Worm (Caenorhabditis elegans) whole organism, mixed stage, embryonic: ENCODE data around the gene cpg-18.

Experiments used
- M03D4.4 ChIP-seq: sonication (generic microtip); optimal IDR thresholded peaks from 2 replicates; lab custom pipeline; 2017; ENCODE audit warnings: mild to moderate bottlenecking, missing genetic modification characterization, missing compliant biosample characterization
- bed-3 ChIP-seq: fragments of 200-800 bp; sonication (Bioruptor generic); optimal IDR thresholded peaks from 3 replicates; lab custom pipeline; 2018; ENCODE audit warnings: mild to moderate bottlenecking, missing genetic modification characterization, moderate library complexity, missing compliant biosample characterization
- blmp-1 ChIP-seq: fragments of 150-350 bp; optimal IDR thresholded peaks from 2 replicates; lab custom pipeline; 2014; ENCODE audit warnings: missing biosample characterization, missing genetic modification characterization
- ceh-39 ChIP-seq: fragments of 150-350 bp; optimal IDR thresholded peaks from 2 replicates; lab custom pipeline; 2014; ENCODE audit warnings: missing biosample characterization, missing genetic modification characterization
- ceh-83 ChIP-seq: fragments of 200-800 bp; sonication (Bioruptor generic); optimal IDR thresholded peaks from 2 replicates; lab custom pipeline; 2018; ENCODE audit warnings: mild to moderate bottlenecking, missing genetic modification characterization, missing compliant biosample characterization
- ces-1 ChIP-seq: fragments of 150-350 bp; optimal IDR thresholded peaks from 2 replicates; lab custom pipeline; 2014; ENCODE audit warnings: missing biosample characterization, missing genetic modification reagents, missing genetic modification characterization
- drap-1 ChIP-seq: fragments of 200-800 bp; sonication (Bioruptor generic); optimal IDR thresholded peaks from 3 replicates; lab custom pipeline; 2018; ENCODE audit warnings: mild to moderate bottlenecking, missing genetic modification characterization, missing compliant biosample characterization
- elt-1 ChIP-seq: sonication (generic microtip); optimal IDR thresholded peaks from 2 replicates; lab custom pipeline; 2017; ENCODE audit warnings: missing genetic modification characterization, mild to moderate bottlenecking, missing compliant biosample characterization, antibody characterized with exemption, moderate library complexity, borderline replicate concordance; ENCODE audit not compliant: insufficient read depth
- elt-3 ChIP-seq: fragments of 150-350 bp; optimal IDR thresholded peaks from 2 replicates; lab custom pipeline; 2014; ENCODE audit warnings: missing biosample characterization, missing genetic modification characterization
- ham-2 ChIP-seq: fragments of 200-800 bp; sonication (Bioruptor generic); optimal IDR thresholded peaks from 2 replicates; lab custom pipeline; 2018; ENCODE audit warnings: mild to moderate bottlenecking, missing genetic modification characterization, missing compliant biosample characterization
- hlh-1 ChIP-seq: fragments of 150-350 bp; optimal IDR thresholded peaks from 2 replicates; lab custom pipeline; 2014; ENCODE audit warnings: missing biosample characterization, missing genetic modification reagents, missing genetic modification characterization
- lin-13 ChIP-seq: fragments of 150-350 bp; optimal IDR thresholded peaks from 2 replicates; lab custom pipeline; 2014; ENCODE audit warnings: missing biosample characterization, missing genetic modification characterization
- lin-32 ChIP-seq: fragments of 200-800 bp; sonication (Bioruptor generic); optimal IDR thresholded peaks from 2 replicates; lab custom pipeline; 2018; ENCODE audit warnings: mild to moderate bottlenecking, missing genetic modification characterization, missing compliant biosample characterization
- lsy-2 ChIP-seq: fragments of 150-350 bp; optimal IDR thresholded peaks from 2 replicates; lab custom pipeline; 2014; ENCODE audit warnings: missing biosample characterization, missing genetic modification characterization
- mab-5 ChIP-seq: fragments of 150-350 bp; optimal IDR thresholded peaks from 2 replicates; lab custom pipeline; 2014; ENCODE audit warnings: missing biosample characterization, missing genetic modification characterization
- mep-1 ChIP-seq: fragments of 150-350 bp; optimal IDR thresholded peaks from 2 replicates; lab custom pipeline; 2017; ENCODE audit warnings: missing biosample characterization, missing genetic modification reagents, missing genetic modification characterization, inconsistent platforms
- mls-2 ChIP-seq: sonication (generic microtip); optimal IDR thresholded peaks from 2 replicates; lab custom pipeline; 2016; ENCODE audit warnings: mild to moderate bottlenecking, missing genetic modification characterization, moderate library complexity, missing compliant biosample characterization
- nhr-12 ChIP-seq: fragments of 150-350 bp; optimal IDR thresholded peaks from 2 replicates; lab custom pipeline; 2014; ENCODE audit warnings: missing biosample characterization, missing genetic modification characterization
- nhr-2 ChIP-seq: fragments of 150-350 bp; optimal IDR thresholded peaks from 2 replicates; lab custom pipeline; 2014; ENCODE audit warnings: missing biosample characterization, missing genetic modification characterization
- nhr-237 ChIP-seq: fragments of 150-350 bp; optimal IDR thresholded peaks from 2 replicates; lab custom pipeline; 2014; ENCODE audit warnings: missing biosample characterization, missing genetic modification characterization
- nhr-76 ChIP-seq: sonication (generic microtip); optimal IDR thresholded peaks from 2 replicates; lab custom pipeline; 2017; ENCODE audit warnings: missing biosample characterization, missing genetic modification characterization
- pha-4 ChIP-seq: fragments of 150-350 bp; optimal IDR thresholded peaks from 2 replicates; lab custom pipeline; 2018; ENCODE audit warnings: missing biosample characterization, missing genetic modification reagents, missing genetic modification characterization
- sem-2 ChIP-seq: fragments of 200-800 bp; sonication (Bioruptor generic); optimal IDR thresholded peaks from 2 replicates; lab custom pipeline; 2018; ENCODE audit warnings: mild to moderate bottlenecking, missing genetic modification characterization, missing compliant biosample characterization
- snpc-4 ChIP-seq: fragments of 150-350 bp; optimal IDR thresholded peaks from 2 replicates; lab custom pipeline; 2014; ENCODE audit warnings: missing biosample characterization, missing genetic modification characterization
- sptf-1 ChIP-seq: sonication (generic microtip); optimal IDR thresholded peaks from 2 replicates; lab custom pipeline; 2017; ENCODE audit warnings: mild to moderate bottlenecking, missing genetic modification characterization, moderate library complexity, missing compliant biosample characterization
- tbx-8 ChIP-seq: fragments of 200-800 bp; sonication (Bioruptor generic); optimal IDR thresholded peaks from 2 replicates; lab custom pipeline; 2018; ENCODE audit warnings: mild to moderate bottlenecking, missing genetic modification characterization, moderate library complexity, missing compliant biosample characterization
- unc-120 ChIP-seq: sonication (generic microtip); optimal IDR thresholded peaks from 2 replicates; lab custom pipeline; 2017; ENCODE audit warnings: missing genetic modification characterization, missing compliant biosample characterization; ENCODE audit not compliant: poor library complexity, severe bottlenecking
- unc-62 ChIP-seq: fragments of 150-350 bp; optimal IDR thresholded peaks from 2 replicates; lab custom pipeline; 2014; ENCODE audit warnings: missing biosample characterization, missing genetic modification reagents, missing genetic modification characterization
- ztf-11 ChIP-seq: fragments of 150-350 bp; optimal IDR thresholded peaks from 2 replicates; lab custom pipeline; 2014; ENCODE audit warnings: missing biosample characterization, missing genetic modification characterization

cpg-18 gene

ce11 chrIV:5703917-5704316, 30.9 kb upstream of the cpg-18 start:
- TF ChIP-seq mls-2 (tag; lab: Kevin White, UChicago) (no peak), blmp-1 (tag; lab: Kevin White, UChicago) (peak; percentile 67), ztf-11 (no peak), tbx-8 (no peak), nhr-12 (no peak)

ce11 chrIV:5706603-5707002, 28.2 kb upstream of the cpg-18 start:
- TF ChIP-seq elt-1 (tag; lab: Kevin White, UChicago) (peak; percentile 15), mab-5 (tag; lab: Kevin White, UChicago) (no peak), hlh-1 (tag; lab: Kevin White, UChicago) (no peak), bed-3 (GFP tag; lab: Kevin White, UChicago) (no peak), unc-62 (GFP tag; lab: Kevin White, UChicago) (no peak), nhr-12 (no peak)

ce11 chrIV:5708796-5709195, 26.0 kb upstream of the cpg-18 start, which contains the start of gene C55C3.1:
Gene C55C3.1 (plus strand): TSS chrIV:5709096.
- TF ChIP-seq nhr-76 (no peak), lin-32 (GFP tag; lab: Kevin White, UChicago) (no peak), sptf-1 (no peak), mep-1 (tag; lab: Kevin White, UChicago) (no peak), ces-1 (no peak), M03D4.4 (tag; lab: Kevin White, UChicago) (no peak), ham-2 (GFP tag; lab: Kevin White, UChicago) (no peak)

- TF ChIP-seq hlh-1 (tag; lab: Kevin White, UChicago) (no peak), ztf-11 (no peak), lin-32 (GFP tag; lab: Kevin White, UChicago) (no peak), lin-13 (tag; lab: Kevin White, UChicago) (no peak), sem-2 (GFP tag; lab: Kevin White, UChicago) (no peak)
Measured at ce11 chrIV:5715341-5716112, 19.3 kb upstream of the cpg-18 start.

ce11 chrIV:5723659-5724058, 11.2 kb upstream of the cpg-18 start:
- TF ChIP-seq ceh-39 (tag; lab: Kevin White, UChicago) (no peak), ztf-11 (no peak), blmp-1 (tag; lab: Kevin White, UChicago) (no peak), ces-1 (peak; percentile 19)
- TF ChIP-seq, all 35 proteins: peak for 1

ce11 chrIV:5725300-5725699, 9.5 kb upstream of the cpg-18 start, which contains the start of gene H35B03.1:
Gene H35B03.1 (plus strand): TSS chrIV:5725600.
- TF ChIP-seq ceh-83 (GFP tag; lab: Kevin White, UChicago) = no peak
- TF ChIP-seq ces-1 = peak; percentile 37
- no peak for TF ChIP-seq nhr-237 (tag; lab: Kevin White, UChicago)

- TF ChIP-seq ceh-39 (tag; lab: Kevin White, UChicago) = peak; percentile 54
- no peak for TF ChIP-seq snpc-4
- TF ChIP-seq nhr-12 = no peak
- peak; percentile 56 for TF ChIP-seq lsy-2 (tag; lab: Kevin White, UChicago)
- TF ChIP-seq drap-1 = no peak
- TF ChIP-seq nhr-237 (tag; lab: Kevin White, UChicago) = peak; percentile 62
- no peak for TF ChIP-seq ceh-83 (GFP tag; lab: Kevin White, UChicago)
- TF ChIP-seq elt-3 (tag; lab: Kevin White, UChicago) = no peak
- TF ChIP-seq ces-1 = peak; percentile 56
- TF ChIP-seq pha-4 = no peak
- TF ChIP-seq unc-62 (GFP tag; lab: Kevin White, UChicago) = no peak
- TF ChIP-seq sem-2 (GFP tag; lab: Kevin White, UChicago) = no peak
- no peak for TF ChIP-seq unc-120
- no peak for TF ChIP-seq nhr-76
- TF ChIP-seq nhr-2 (tag; lab: Kevin White, UChicago) = no peak
Measured at ce11 chrIV:5731597-5731996, 3.2 kb upstream of the cpg-18 start, which contains the start of gene H35B03.2. Gene H35B03.2 (minus strand): TSS chrIV:5731674.
